Fruit fly (Drosophila melanogaster): ENCODE data around the gene ema.

DNA sequence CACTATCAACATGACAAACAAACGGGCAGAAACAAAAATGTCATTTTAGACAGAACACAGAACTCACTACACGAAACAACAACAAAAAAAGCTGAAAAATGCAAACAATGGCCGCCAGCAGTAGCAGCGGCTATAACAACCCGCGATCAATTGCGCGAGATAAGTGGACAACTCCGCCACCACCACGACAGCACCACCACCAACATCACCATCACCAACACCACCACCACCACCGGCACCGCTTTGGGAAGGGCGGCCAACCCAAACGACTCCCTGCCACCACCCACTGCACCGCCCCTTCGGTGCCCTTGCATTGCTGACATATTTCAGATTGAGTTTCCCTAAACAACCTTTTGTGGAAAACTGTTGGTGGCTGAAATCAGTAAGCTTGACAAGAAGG, 34.8 kb downstream of the ema start:
- TF ChIP-seq psq (optimal IDR thresholded peaks at IDR 0.05): no peak
- no peak for TF ChIP-seq usp (GFP tag; optimal IDR thresholded peaks at IDR 0.05)
- no peak for TF ChIP-seq CG8478 (optimal IDR thresholded peaks at IDR 0.05)

Data from whole organism.